Worm (Caenorhabditis elegans) whole organism, young adult: ENCODE results near the gene Y37D8A.4.

ENCODE experiments used
- B0019.2 ChIP-seq: fragments of 200-800 bp; sonication (Bioruptor generic); conservative IDR thresholded peaks from 2 replicates; pipeline ENCODE4 v1.3.6; 2022; ENCODE audit warnings: missing genetic modification reagents, missing genetic modification characterization, missing compliant biosample characterization
- D2030.7 ChIP-seq: fragments of 200-800 bp; sonication (Bioruptor generic); IDR thresholded peaks from 2 replicates; pipeline ENCODE4 v1.3.6; 2022; ENCODE audit warnings: missing genetic modification reagents, missing genetic modification characterization, missing compliant biosample characterization
- F33H1.4 ChIP-seq: fragments of 200-800 bp; sonication (Bioruptor generic); IDR thresholded peaks from 2 replicates; pipeline ENCODE4 v1.3.6; 2022; ENCODE audit warnings: missing genetic modification reagents, missing genetic modification characterization, missing compliant biosample characterization
- T26A5.8 ChIP-seq: sonication (generic microtip); optimal IDR thresholded peaks from 2 replicates; lab custom pipeline; 2016; ENCODE audit warnings: missing genetic modification characterization, missing compliant biosample characterization
- Y56A3A.18 ChIP-seq: fragments of 200-800 bp; sonication (Bioruptor generic); IDR thresholded peaks from 2 replicates; pipeline ENCODE4 v1.3.6; 2022; ENCODE audit warnings: missing genetic modification reagents, missing genetic modification characterization, missing compliant biosample characterization
- Y67H2A.10 ChIP-seq: fragments of 200-800 bp; sonication (Bioruptor generic); conservative IDR thresholded peaks from 2 replicates; pipeline ENCODE4 v1.3.6; 2022; ENCODE audit warnings: missing genetic modification reagents, missing genetic modification characterization, missing compliant biosample characterization
- aptf-2 ChIP-seq: fragments of 200-800 bp; sonication (Bioruptor generic); conservative IDR thresholded peaks from 2 replicates; pipeline ENCODE4 v1.3.6; 2022; ENCODE audit warnings: missing genetic modification reagents, missing genetic modification characterization, missing compliant biosample characterization
- athp-1 ChIP-seq: sonication (generic microtip); optimal IDR thresholded peaks from 2 replicates; lab custom pipeline; 2017; ENCODE audit warnings: mild to moderate bottlenecking, missing genetic modification characterization, missing compliant biosample characterization
- attf-3 ChIP-seq: fragments of 200-800 bp; sonication (Bioruptor generic); conservative IDR thresholded peaks from 2 replicates; pipeline ENCODE4 v1.3.6; 2022; ENCODE audit warnings: missing genetic modification reagents, missing genetic modification characterization, missing compliant biosample characterization
- bed-1 ChIP-seq: fragments of 200-800 bp; sonication (Bioruptor generic); IDR thresholded peaks from 2 replicates; pipeline ENCODE4 v1.3.6; 2022; ENCODE audit warnings: missing genetic modification reagents, missing genetic modification characterization, missing compliant biosample characterization
- ceh-27 ChIP-seq: fragments of 200-800 bp; sonication (Bioruptor generic); optimal IDR thresholded peaks from 2 replicates; lab custom pipeline; 2018; ENCODE audit warnings: mild to moderate bottlenecking, missing genetic modification characterization, moderate library complexity, missing compliant biosample characterization
- ceh-40 ChIP-seq: fragments of 200-800 bp; sonication (Bioruptor generic); IDR thresholded peaks from 2 replicates; pipeline ENCODE4 v1.3.6; 2022; ENCODE audit warnings: missing genetic modification characterization, missing compliant biosample characterization
- ceh-79 ChIP-seq: sonication (generic microtip); optimal IDR thresholded peaks from 2 replicates; lab custom pipeline; 2017; ENCODE audit warnings: mild to moderate bottlenecking, missing genetic modification characterization, missing compliant biosample characterization
- ceh-91 ChIP-seq: fragments of 200-800 bp; sonication (Bioruptor generic); IDR thresholded peaks from 2 replicates; pipeline ENCODE4 v1.3.6; 2022; ENCODE audit warnings: missing genetic modification reagents, missing genetic modification characterization, missing compliant biosample characterization
- chd-7 ChIP-seq: sonication (generic microtip); optimal IDR thresholded peaks from 2 replicates; lab custom pipeline; 2016; ENCODE audit warnings: mild to moderate bottlenecking, missing genetic modification characterization, moderate library complexity, missing compliant biosample characterization
- dox-1 ChIP-seq: fragments of 200-800 bp; sonication (Bioruptor generic); IDR thresholded peaks from 2 replicates; pipeline ENCODE4 v1.3.6; 2022; ENCODE audit warnings: missing genetic modification reagents, missing genetic modification characterization, missing compliant biosample characterization
- dpl-1 ChIP-seq: fragments of 150-350 bp; optimal IDR thresholded peaks from 2 replicates; lab custom pipeline; 2014; ENCODE audit warnings: missing biosample characterization, missing genetic modification reagents, missing genetic modification characterization
- efl-1 ChIP-seq: fragments of 150-350 bp; optimal IDR thresholded peaks from 2 replicates; lab custom pipeline; 2014; ENCODE audit warnings: missing biosample characterization, missing genetic modification reagents, missing genetic modification characterization
- egl-18 ChIP-seq: fragments of 200-800 bp; sonication (Bioruptor generic); IDR thresholded peaks from 2 replicates; pipeline ENCODE4 v1.3.6; 2022; ENCODE audit warnings: missing genetic modification reagents, missing genetic modification characterization, missing compliant biosample characterization
- egl-44 ChIP-seq: fragments of 200-800 bp; sonication (Bioruptor generic); IDR thresholded peaks from 2 replicates; pipeline ENCODE4 v1.3.6; 2022; ENCODE audit warnings: missing genetic modification reagents, missing genetic modification characterization, missing compliant biosample characterization
- egrh-3 ChIP-seq: fragments of 200-800 bp; sonication (Bioruptor generic); IDR thresholded peaks from 2 replicates; pipeline ENCODE4 v1.3.6; 2022; ENCODE audit warnings: missing genetic modification reagents, missing genetic modification characterization, missing compliant biosample characterization
- ekl-4 ChIP-seq: fragments of 200-800 bp; sonication (Bioruptor generic); IDR thresholded peaks from 2 replicates; pipeline ENCODE4 v1.3.6; 2022; ENCODE audit warnings: missing genetic modification reagents, missing genetic modification characterization, missing compliant biosample characterization
- ets-4 ChIP-seq: fragments of 200-800 bp; sonication (Bioruptor generic); optimal IDR thresholded peaks from 2 replicates; lab custom pipeline; 2018; ENCODE audit warnings: mild to moderate bottlenecking, missing genetic modification characterization, missing compliant biosample characterization
- hrde-1 ChIP-seq: sonication (generic microtip); optimal IDR thresholded peaks from 2 replicates; lab custom pipeline; 2016; ENCODE audit warnings: missing genetic modification characterization, mild to moderate bottlenecking, missing compliant biosample characterization, moderate library complexity, missing genotype, missing genetic modification reagents, borderline replicate concordance
- lin-54 ChIP-seq: fragments of 200-800 bp; sonication (Bioruptor generic); optimal IDR thresholded peaks from 2 replicates; lab custom pipeline; 2018; ENCODE audit warnings: mild to moderate bottlenecking, missing genetic modification characterization, missing compliant biosample characterization
- lsl-1 ChIP-seq: fragments of 200-800 bp; sonication (Bioruptor generic); optimal IDR thresholded peaks from 2 replicates; lab custom pipeline; 2018; ENCODE audit warnings: mild to moderate bottlenecking, missing genetic modification characterization, moderate library complexity, missing compliant biosample characterization
- madf-3 ChIP-seq: fragments of 200-800 bp; sonication (Bioruptor generic); IDR thresholded peaks from 2 replicates; pipeline ENCODE4 v1.3.6; 2022; ENCODE audit warnings: missing genetic modification reagents, missing genetic modification characterization, missing compliant biosample characterization
- madf-6 ChIP-seq: fragments of 200-800 bp; sonication (Bioruptor generic); IDR thresholded peaks from 2 replicates; pipeline ENCODE4 v1.3.6; 2022; ENCODE audit warnings: missing genetic modification reagents, missing genetic modification characterization, missing compliant biosample characterization
- madf-8 ChIP-seq: fragments of 200-800 bp; sonication (Bioruptor generic); conservative IDR thresholded peaks from 2 replicates; pipeline ENCODE4 v1.3.6; 2022; ENCODE audit warnings: missing genetic modification reagents, missing genetic modification characterization, missing compliant biosample characterization
- mcd-1 ChIP-seq: fragments of 200-800 bp; sonication (Bioruptor generic); IDR thresholded peaks from 2 replicates; pipeline ENCODE4 v1.3.6; 2022; ENCODE audit warnings: missing genetic modification reagents, missing genetic modification characterization, missing compliant biosample characterization
- nfya-1 ChIP-seq: sonication (generic microtip); optimal IDR thresholded peaks from 2 replicates; lab custom pipeline; 2017; ENCODE audit warnings: antibody characterized with exemption, missing compliant biosample characterization, missing genetic modification characterization, borderline replicate concordance; ENCODE audit not compliant: insufficient read depth
- nfyb-1 ChIP-seq: fragments of 200-800 bp; sonication (Bioruptor generic); IDR thresholded peaks from 2 replicates; pipeline ENCODE4 v1.3.6; 2022; ENCODE audit warnings: missing genetic modification reagents, missing genetic modification characterization, missing compliant biosample characterization
- pbrm-1 ChIP-seq: fragments of 200-800 bp; sonication (Bioruptor generic); IDR thresholded peaks from 2 replicates; pipeline ENCODE4 v1.3.6; 2022; ENCODE audit warnings: missing genetic modification reagents, missing genetic modification characterization, missing compliant biosample characterization
- pha-4 ChIP-seq: fragments of 150-350 bp; sonication (generic microtip); optimal IDR thresholded peaks from 2 replicates; lab custom pipeline; 2014; ENCODE audit warnings: missing biosample characterization, missing genetic modification reagents, missing genetic modification characterization
- rec-8 ChIP-seq, 2 experiments: sonication (generic microtip); optimal IDR thresholded peaks; 2 replicates each; lab custom pipeline; 2016; ENCODE audit warnings: mild to moderate bottlenecking in 2 of 2, missing genetic modification characterization in 2 of 2, missing genetic modification reagents in 2 of 2, missing genotype in 2 of 2, missing biosample characterization in 1 of 2, missing compliant biosample characterization in 1 of 2, moderate library complexity in 1 of 2
- repo-1 ChIP-seq: sonication (generic microtip); optimal IDR thresholded peaks from 2 replicates; lab custom pipeline; 2017; ENCODE audit warnings: mild to moderate bottlenecking, missing genetic modification characterization, missing compliant biosample characterization
- sea-2 ChIP-seq: fragments of 200-800 bp; sonication (Bioruptor generic); IDR thresholded peaks from 2 replicates; pipeline ENCODE4 v1.3.6; 2022; ENCODE audit warnings: missing genetic modification characterization, missing compliant biosample characterization
- snpc-1.1 ChIP-seq: sonication (generic microtip); optimal IDR thresholded peaks from 2 replicates; lab custom pipeline; 2017; ENCODE audit warnings: missing genetic modification characterization, mild to moderate bottlenecking, missing compliant biosample characterization, antibody characterized with exemption, moderate library complexity, missing genotype, missing genetic modification reagents; ENCODE audit not compliant: insufficient read depth
- snpc-3.4 ChIP-seq: sonication (generic microtip); optimal IDR thresholded peaks from 2 replicates; lab custom pipeline; 2017; ENCODE audit warnings: missing genetic modification characterization, mild to moderate bottlenecking, missing compliant biosample characterization, antibody characterized with exemption, moderate library complexity, missing genotype, missing genetic modification reagents
- tbp1 ChIP-seq: fragments of 200-800 bp; sonication (Bioruptor generic); optimal IDR thresholded peaks from 2 replicates; lab custom pipeline; 2018; ENCODE audit warnings: mild to moderate bottlenecking, missing genetic modification characterization, missing compliant biosample characterization
- tbx-9 ChIP-seq: sonication (generic microtip); optimal IDR thresholded peaks from 2 replicates; lab custom pipeline; 2016; ENCODE audit warnings: borderline replicate concordance, missing genetic modification characterization, inconsistent platforms, missing compliant biosample characterization
- tlf-1 ChIP-seq: fragments of 200-800 bp; sonication (Bioruptor generic); optimal IDR thresholded peaks from 2 replicates; lab custom pipeline; 2018; ENCODE audit warnings: mild to moderate bottlenecking, missing genetic modification characterization, missing compliant biosample characterization
- ztf-18 ChIP-seq: sonication (generic microtip); optimal IDR thresholded peaks from 2 replicates; lab custom pipeline; 2016; ENCODE audit warnings: missing genotype, mild to moderate bottlenecking, missing genetic modification characterization, missing compliant biosample characterization
- ztf-26 ChIP-seq: sonication (generic microtip); optimal IDR thresholded peaks from 2 replicates; lab custom pipeline; 2017; ENCODE audit warnings: missing genetic modification characterization, missing compliant biosample characterization

The Y37D8A.4 gene

DNA sequence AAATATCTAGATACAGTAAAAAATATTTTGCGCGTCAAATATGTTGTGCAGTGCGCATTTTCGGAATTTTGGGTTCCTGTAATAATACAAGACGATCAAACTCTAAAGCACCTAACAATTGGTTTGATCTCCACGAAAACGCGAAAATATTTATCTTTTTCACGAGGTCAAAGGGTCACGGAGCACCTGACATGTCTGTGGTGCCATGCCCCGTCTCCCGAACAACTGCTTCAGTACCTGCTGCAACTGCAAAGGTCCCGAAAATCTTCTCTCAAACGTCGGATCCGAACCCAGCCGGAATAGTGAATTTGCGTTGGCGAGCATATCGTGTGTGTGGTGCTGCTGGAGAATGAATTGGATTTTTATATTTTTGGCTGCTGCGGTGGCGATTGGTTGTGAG lies 18.9 kb downstream of the Y37D8A.4 start, which contains the start of the genes Y37D8A.2 and Y37D8A.25:
Gene Y37D8A.2, plus strand, starts transcription at position 285 of the 400 bp plus-strand sequence.
Gene Y37D8A.25, minus strand, starts transcription at position 345 of the 400 bp plus-strand sequence.
- TF ChIP-seq tbp1 (no peak), ceh-40 (GFP tag; lab: Robert Waterston, UW) (no peak), snpc-1.1 (tag; lab: Kevin White, UChicago) (no peak), snpc-3.4 (tag; lab: Kevin White, UChicago) (no peak), ztf-18 (no peak), ceh-27 (GFP tag; lab: Kevin White, UChicago) (no peak), tlf-1 (GFP tag; lab: Kevin White, UChicago) (no peak), nfyb-1 (GFP tag; lab: Robert Waterston, UW) (no peak), dox-1 (GFP tag; lab: Robert Waterston, UW) (no peak), egl-18 (GFP tag; lab: Robert Waterston, UW) (no peak), tbx-9 (tag; lab: Kevin White, UChicago) (no peak), ets-4 (GFP tag; lab: Kevin White, UChicago) (no peak), madf-6 (no peak), chd-7 (tag; lab: Kevin White, UChicago) (no peak), egl-44 (no peak), egrh-3 (no peak), Y67H2A.10 (GFP tag; lab: Robert Waterston, UW) (no peak), pbrm-1 (no peak), bed-1 (GFP tag; lab: Robert Waterston, UW) (no peak)

ce11 chrIII:12819148-12819547 lies 19.6 kb downstream of the Y37D8A.4 start:
- no peak for TF ChIP-seq tlf-1 (GFP tag; lab: Kevin White, UChicago)
- TF ChIP-seq F33H1.4, result peak; percentile 39; the same call in 1 of the 2 replicates
- no peak for TF ChIP-seq hrde-1 (tag; lab: Kevin White, UChicago)
- TF ChIP-seq lsl-1 (GFP tag; lab: Kevin White, UChicago), result peak; percentile 21
- TF ChIP-seq ztf-26 (tag; lab: Kevin White, UChicago), result no peak
- TF ChIP-seq madf-8 (GFP tag; lab: Robert Waterston, UW), result peak; percentile 46; the same call in 1 of the 2 replicates
- no peak for TF ChIP-seq repo-1 (tag; lab: Kevin White, UChicago)
- no peak for TF ChIP-seq Y56A3A.18 (GFP tag; lab: Robert Waterston, UW)
- no peak for TF ChIP-seq ceh-79
- peak; percentile 65; the same call in 1 of the 2 replicates for TF ChIP-seq madf-3 (GFP tag; lab: Robert Waterston, UW)
- peak; percentile 27 for TF ChIP-seq dpl-1 (GFP tag; lab: Kevin White, UChicago)
- no peak for TF ChIP-seq ekl-4
- peak; percentile 59; the same call in 1 of the 2 replicates for TF ChIP-seq madf-6
- peak; percentile 65 for TF ChIP-seq efl-1 (GFP tag; lab: Kevin White, UChicago)
- no peak for TF ChIP-seq T26A5.8 (tag; lab: Kevin White, UChicago)
- TF ChIP-seq attf-3 (GFP tag; lab: Robert Waterston, UW), result peak; percentile 18; the same call in 1 of the 2 replicates
- no peak for TF ChIP-seq sea-2
- peak; percentile 21; the same call in 1 of the 2 replicates for TF ChIP-seq D2030.7
- 0 out of 2 replicates have a peak, but pooled peaks have one; percentile 16 for TF ChIP-seq mcd-1 (GFP tag; lab: Robert Waterston, UW)
- TF ChIP-seq ceh-91 (GFP tag; lab: Robert Waterston, UW), result peak; percentile 64
- no peak for TF ChIP-seq athp-1 (tag; lab: Kevin White, UChicago)
- TF ChIP-seq nfya-1, result no peak
- TF ChIP-seq B0019.2, result no peak
- TF ChIP-seq rec-8 (tag; optimal IDR thresholded peaks at IDR 0.05; lab: Kevin White, UChicago), result no peak
- no peak for TF ChIP-seq pha-4 (tag; lab: Kevin White, UChicago)
- peak; percentile 61 for TF ChIP-seq lin-54
- TF ChIP-seq aptf-2 (GFP tag; lab: Robert Waterston, UW), result no peak
